Fruit fly (Drosophila melanogaster) whole organism, adult: ENCODE results near the gene Hibch.
A peak's percentile ranks its signal among the peaks of the same experiment; 100 is the strongest.

Experiments used
- CG11617 ChIP-seq: fragments of 200-800 bp; sonication (Bioruptor generic); optimal IDR thresholded peaks from 2 replicates; lab custom pipeline; 2017; ENCODE audit warnings: mild to moderate bottlenecking, missing biosample characterization, missing genetic modification reagents, missing genetic modification characterization
- CG12768 ChIP-seq: fragments of 200-800 bp; sonication (Bioruptor generic); optimal IDR thresholded peaks from 2 replicates; lab custom pipeline; 2017; ENCODE audit warnings: missing biosample characterization, missing genetic modification characterization, mild to moderate bottlenecking, moderate library complexity, missing genetic modification reagents
- CG14711 ChIP-seq: fragments of 200-800 bp; sonication (Bioruptor generic); optimal IDR thresholded peaks from 2 replicates; lab custom pipeline; 2018; ENCODE audit warnings: missing biosample characterization, mild to moderate bottlenecking, missing genetic modification characterization, moderate library complexity
- CG1620 ChIP-seq: fragments of 200-800 bp; sonication (Bioruptor generic); optimal IDR thresholded peaks from 2 replicates; lab custom pipeline; 2016; ENCODE audit warnings: missing biosample characterization, missing genetic modification characterization
- CG33017 ChIP-seq: fragments of 200-800 bp; sonication (Bioruptor generic); optimal IDR thresholded peaks from 2 replicates; lab custom pipeline; 2018; ENCODE audit warnings: missing biosample characterization, mild to moderate bottlenecking, missing genetic modification characterization, moderate library complexity
- CG5204 ChIP-seq: fragments of 200-800 bp; sonication (Bioruptor generic); optimal IDR thresholded peaks from 2 replicates; lab custom pipeline; 2016; ENCODE audit warnings: missing biosample characterization, missing genetic modification characterization
- CG7045 ChIP-seq: fragments of 200-800 bp; sonication (Bioruptor generic); optimal IDR thresholded peaks from 2 replicates; lab custom pipeline; 2017; ENCODE audit warnings: missing biosample characterization, mild to moderate bottlenecking, missing genetic modification characterization
- CG7101 ChIP-seq: fragments of 200-800 bp; sonication (Bioruptor generic); optimal IDR thresholded peaks from 2 replicates; lab custom pipeline; 2018; ENCODE audit warnings: missing biosample characterization, mild to moderate bottlenecking, missing genetic modification characterization, moderate library complexity
- Clk ChIP-seq: fragments of 200-800 bp; sonication (Bioruptor generic); optimal IDR thresholded peaks from 2 replicates; lab custom pipeline; 2017; ENCODE audit warnings: missing biosample characterization, missing genetic modification characterization
- Crg-1 ChIP-seq: fragments of 200-800 bp; sonication (Bioruptor generic); optimal IDR thresholded peaks from 2 replicates; lab custom pipeline; 2016; ENCODE audit warnings: missing biosample characterization, missing genetic modification characterization
- Hr96 ChIP-seq: fragments of 200-800 bp; sonication (Bioruptor generic); optimal IDR thresholded peaks from 2 replicates; lab custom pipeline; 2016; ENCODE audit warnings: missing biosample characterization, missing genetic modification characterization
- Mnt ChIP-seq: fragments of 200-800 bp; sonication (Bioruptor generic); optimal IDR thresholded peaks from 2 replicates; lab custom pipeline; 2016; ENCODE audit warnings: missing biosample characterization, mild to moderate bottlenecking, missing genetic modification characterization
- bab1 ChIP-seq: fragments of 200-800 bp; sonication (Bioruptor generic); optimal IDR thresholded peaks from 3 replicates; lab custom pipeline; 2019; ENCODE audit warnings: missing biosample characterization, mild to moderate bottlenecking, missing genetic modification characterization, moderate library complexity
- cic ChIP-seq: fragments of 200-800 bp; sonication (Bioruptor generic); optimal IDR thresholded peaks from 2 replicates; lab custom pipeline; 2017; ENCODE audit warnings: missing biosample characterization, mild to moderate bottlenecking, missing genetic modification characterization, moderate library complexity
- cnc ChIP-seq, 2 experiments: fragments of >200 bp; optimal IDR thresholded peaks; 2 replicates each; lab custom pipeline; 2017
- kay ChIP-seq: fragments of 200-800 bp; sonication (Bioruptor generic); peaks from one replicate; lab custom pipeline; 2016; ENCODE audit warnings: missing biosample characterization, missing genetic modification characterization, borderline replicate concordance
- ovo ChIP-seq: fragments of 200-800 bp; sonication (Bioruptor generic); optimal IDR thresholded peaks from 2 replicates; lab custom pipeline; 2016; ENCODE audit warnings: missing biosample characterization, missing genetic modification characterization
- pad ChIP-seq: fragments of 200-800 bp; sonication (Bioruptor generic); optimal IDR thresholded peaks from 3 replicates; lab custom pipeline; 2017; ENCODE audit warnings: missing biosample characterization, missing genetic modification characterization, mild to moderate bottlenecking, moderate library complexity, missing genetic modification reagents
- tj ChIP-seq: fragments of 200-800 bp; sonication (Bioruptor generic); optimal IDR thresholded peaks from 3 replicates; lab custom pipeline; 2017; ENCODE audit warnings: missing biosample characterization, mild to moderate bottlenecking, missing genetic modification characterization, moderate library complexity
- toe ChIP-seq: fragments of 200-800 bp; sonication (Bioruptor generic); optimal IDR thresholded peaks from 2 replicates; lab custom pipeline; 2016; ENCODE audit warnings: missing biosample characterization, missing genetic modification characterization

The Hibch gene

DNA sequence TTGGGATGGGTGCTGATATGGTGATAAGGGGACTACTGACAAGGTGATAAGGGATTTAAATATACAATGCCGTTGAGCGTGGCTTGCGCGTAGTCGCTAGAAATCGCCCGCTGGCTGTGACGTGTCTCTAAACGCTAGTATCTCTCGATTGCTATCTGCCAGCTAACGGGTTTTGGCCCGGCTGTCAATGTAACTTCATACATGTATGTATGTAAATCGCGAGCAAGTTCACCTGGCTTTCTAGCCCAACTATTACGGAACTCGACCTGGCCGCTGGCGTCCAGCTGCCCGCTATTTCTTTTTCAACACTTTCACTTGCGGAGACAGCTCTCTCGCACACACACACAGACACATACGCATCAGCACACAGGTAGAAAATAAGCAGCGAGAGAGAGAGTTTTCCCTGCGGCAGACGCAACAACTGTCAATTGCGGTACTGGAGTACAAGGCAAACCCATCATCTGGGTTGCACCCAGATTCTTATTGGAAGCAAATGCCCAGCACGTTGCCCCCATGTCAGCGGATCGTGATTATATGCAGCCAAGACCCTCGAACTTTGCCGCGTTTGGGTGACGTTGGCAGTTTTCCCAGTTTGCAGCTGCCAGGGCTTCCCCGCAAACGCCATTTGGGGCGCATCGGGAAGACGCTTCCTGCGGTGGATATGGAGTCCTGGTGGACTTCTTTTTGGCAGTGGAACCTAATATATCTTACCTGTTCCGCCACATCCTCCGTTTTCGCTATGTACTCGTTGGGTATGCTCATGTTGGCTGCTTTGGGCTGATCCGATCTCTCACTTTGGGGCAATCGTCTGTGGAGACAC lies 11.6 kb upstream of the Hibch start:
- TF ChIP-seq CG12768 (GFP tag; lab: Kevin White, UChicago) (no peak), pad (GFP tag; lab: Kevin White, UChicago) (no peak), cnc (optimal IDR thresholded peaks at IDR 0.05; lab: Kevin White, UChicago) (peak; percentile 60 to 77), CG7045 (GFP tag; lab: Kevin White, UChicago) (no peak), cic (GFP tag; lab: Kevin White, UChicago) (no peak), ovo (GFP tag; lab: Kevin White, UChicago) (peak; percentile 10), tj (GFP tag; lab: Kevin White, UChicago) (peak; percentile 21)

dm6 chr3R:15346018-15346383 lies 11.0 kb upstream of the Hibch start, which contains the start of the genes Surf4 and CG31301:
Surf4 (minus strand) TSS chr3R:15346176.
CG31301 (plus strand) TSS chr3R:15346205.
- TF ChIP-seq CG33017 (tag; lab: Kevin White, UChicago) (no peak), cnc (optimal IDR thresholded peaks at IDR 0.05; lab: Kevin White, UChicago) (no peak), bab1 (peak; percentile 41), Mnt (GFP tag; lab: Kevin White, UChicago) (peak; percentile 84), ovo (GFP tag; lab: Kevin White, UChicago) (no peak), kay (GFP tag; lab: Kevin White, UChicago) (no peak), cic (GFP tag; lab: Kevin White, UChicago) (no peak)

DNA sequence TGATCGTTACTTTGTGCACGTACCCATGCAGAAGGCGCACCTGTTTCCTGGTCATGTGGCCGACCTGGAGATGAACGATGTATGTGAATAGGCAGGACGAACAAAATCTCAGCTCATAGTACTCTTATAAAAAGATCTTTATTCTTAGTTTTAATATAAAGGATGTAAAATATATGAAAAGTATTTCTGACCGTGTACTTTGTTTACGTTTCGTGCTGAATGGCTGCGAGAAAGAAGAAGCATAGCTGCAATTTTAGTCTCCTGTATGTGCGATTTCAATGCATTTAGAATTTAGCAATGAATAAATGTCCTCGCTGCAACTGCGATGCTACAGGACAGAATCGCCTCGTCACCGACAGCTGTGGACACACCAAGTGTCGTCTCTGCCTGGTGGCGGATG lies 9.2 kb upstream of the Hibch start, which contains the start of the genes CG42726 and CG42727:
Gene CG42726, plus strand, starts transcription at position 227 of the 400 bp plus-strand sequence.
Gene CG42727, plus strand, starts transcription at position 227 of the 400 bp plus-strand sequence.
- TF ChIP-seq CG33017 (tag; lab: Kevin White, UChicago) (no peak), Hr96 (GFP tag; lab: Kevin White, UChicago) (no peak), Clk (no peak), Crg-1 (GFP tag; lab: Kevin White, UChicago) (no peak), cnc (optimal IDR thresholded peaks at IDR 0.05; lab: Kevin White, UChicago) (no peak), bab1 (peak; percentile 55), CG7045 (GFP tag; lab: Kevin White, UChicago) (no peak), kay (GFP tag; lab: Kevin White, UChicago) (no peak), tj (GFP tag; lab: Kevin White, UChicago) (peak; percentile 1), toe (GFP tag; lab: Kevin White, UChicago) (no peak), CG14711 (tag; lab: Kevin White, UChicago) (peak; percentile 17), CG5204 (no peak), cic (GFP tag; lab: Kevin White, UChicago) (no peak), CG11617 (GFP tag; lab: Kevin White, UChicago) (peak; percentile 26), CG7101 (tag; lab: Kevin White, UChicago) (peak; percentile 36), CG1620 (GFP tag; lab: Kevin White, UChicago) (no peak), Mnt (GFP tag; lab: Kevin White, UChicago) (peak; percentile 34), CG12768 (GFP tag; lab: Kevin White, UChicago) (no peak)

DNA sequence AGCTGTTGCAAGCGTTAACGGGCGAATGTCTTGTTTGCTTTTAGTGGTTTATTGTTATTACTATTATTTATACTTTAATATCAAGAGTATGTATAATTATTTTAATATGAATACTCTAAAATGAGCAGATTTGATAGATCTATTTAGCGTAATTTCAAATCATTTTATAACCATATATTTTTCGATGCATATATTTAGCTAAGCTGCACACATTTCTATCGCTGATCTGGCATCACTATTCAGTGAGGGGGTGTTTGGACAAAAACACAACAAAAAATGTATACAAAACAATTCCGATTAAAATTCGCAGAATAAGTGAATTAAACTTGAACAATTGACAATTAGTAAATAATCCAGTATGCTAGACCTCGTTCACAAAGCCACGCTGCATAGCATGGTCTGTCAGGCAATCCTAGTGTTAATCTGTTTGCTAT lies 6.0 kb upstream of the Hibch start, which contains the start of the genes Trs33 and Tmtc4:
Gene Trs33, minus strand, starts transcription at position 3 of the 434 bp plus-strand sequence.
Gene Tmtc4, plus strand, starts transcription at position 233 of the 434 bp plus-strand sequence.
- no peak for TF ChIP-seq ovo (GFP tag; lab: Kevin White, UChicago)
- TF ChIP-seq Clk, result no peak
- peak; percentile 31 for TF ChIP-seq CG1620 (GFP tag; lab: Kevin White, UChicago)
- TF ChIP-seq kay (GFP tag; lab: Kevin White, UChicago), result no peak
- TF ChIP-seq CG11617 (GFP tag; lab: Kevin White, UChicago), result peak; percentile 72
- peak; percentile 74 for TF ChIP-seq bab1
- TF ChIP-seq cnc (optimal IDR thresholded peaks at IDR 0.05; lab: Kevin White, UChicago), result no peak
- no peak for TF ChIP-seq CG7045 (GFP tag; lab: Kevin White, UChicago)
- TF ChIP-seq Hr96 (GFP tag; lab: Kevin White, UChicago), result no peak
- peak; percentile 28 for TF ChIP-seq Mnt (GFP tag; lab: Kevin White, UChicago)
- peak; percentile 0 for TF ChIP-seq Crg-1 (GFP tag; lab: Kevin White, UChicago)
- TF ChIP-seq CG33017 (tag; lab: Kevin White, UChicago), result peak; percentile 38
- TF ChIP-seq CG14711 (tag; lab: Kevin White, UChicago), result peak; percentile 69
- TF ChIP-seq tj (GFP tag; lab: Kevin White, UChicago), result peak; percentile 40
- no peak for TF ChIP-seq CG5204
- peak; percentile 30 for TF ChIP-seq CG12768 (GFP tag; lab: Kevin White, UChicago)
- peak; percentile 27 for TF ChIP-seq cic (GFP tag; lab: Kevin White, UChicago)
- TF ChIP-seq CG7101 (tag; lab: Kevin White, UChicago), result peak; percentile 72
- no peak for TF ChIP-seq toe (GFP tag; lab: Kevin White, UChicago)
- TF ChIP-seq pad (GFP tag; lab: Kevin White, UChicago), result peak; percentile 45

DNA sequence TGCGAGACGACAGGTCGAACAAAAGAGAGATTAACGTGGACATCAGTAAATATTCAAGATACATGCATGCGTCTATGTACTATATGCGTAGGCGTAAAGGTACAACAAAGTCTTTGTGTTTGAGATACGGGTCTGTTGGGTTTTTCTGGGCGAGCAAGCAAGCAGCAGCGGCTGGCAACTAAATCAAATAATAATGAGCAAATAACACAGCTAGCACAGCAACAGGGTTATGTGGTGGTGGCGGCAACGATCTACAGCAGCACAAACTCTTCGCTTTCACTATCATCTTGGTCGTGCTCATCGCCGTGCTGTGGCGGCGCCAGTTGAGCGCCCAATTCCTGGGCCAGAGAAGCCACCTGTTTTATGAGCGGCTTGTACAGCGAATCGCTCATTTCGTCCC lies 3.0 kb upstream of the Hibch start:
- no peak for TF ChIP-seq CG12768 (GFP tag; lab: Kevin White, UChicago)
- TF ChIP-seq tj (GFP tag; lab: Kevin White, UChicago), result no peak
- no peak for TF ChIP-seq CG1620 (GFP tag; lab: Kevin White, UChicago)
- no peak for TF ChIP-seq ovo (GFP tag; lab: Kevin White, UChicago)
- TF ChIP-seq Hr96 (GFP tag; lab: Kevin White, UChicago), result no peak
- TF ChIP-seq kay (GFP tag; lab: Kevin White, UChicago), result no peak
- no peak for TF ChIP-seq toe (GFP tag; lab: Kevin White, UChicago)
- no peak for TF ChIP-seq pad (GFP tag; lab: Kevin White, UChicago)
- TF ChIP-seq CG7045 (GFP tag; lab: Kevin White, UChicago), result no peak
- TF ChIP-seq CG5204, result no peak
- TF ChIP-seq CG14711 (tag; lab: Kevin White, UChicago), result no peak
